Worm (Caenorhabditis elegans) whole organism, L1 larva: Measurements from ENCODE around the gene Y40B10A.5.

Experiments used
- C34B4.2 ChIP-seq: sonication (generic microtip); optimal IDR thresholded peaks from 2 replicates; lab custom pipeline; 2017; ENCODE audit warnings: mild to moderate bottlenecking, missing genetic modification characterization, missing compliant biosample characterization
- Y116A8C.19 ChIP-seq: sonication (generic microtip); optimal IDR thresholded peaks from 2 replicates; lab custom pipeline; 2016; ENCODE audit warnings: missing compliant biosample characterization, missing genetic modification characterization, borderline replicate concordance
- alr-1 ChIP-seq: fragments of 200-800 bp; sonication (Bioruptor generic); optimal IDR thresholded peaks from 2 replicates; lab custom pipeline; 2018; ENCODE audit warnings: borderline replicate concordance, mild to moderate bottlenecking, missing genetic modification characterization, missing compliant biosample characterization
- aly-2 ChIP-seq: fragments of 150-350 bp; optimal IDR thresholded peaks from 2 replicates; lab custom pipeline; 2014; ENCODE audit warnings: missing biosample characterization, missing genetic modification characterization
- ama-1 ChIP-seq: fragments of 150-350 bp; optimal IDR thresholded peaks from 2 replicates; lab custom pipeline; 2014
- blmp-1 ChIP-seq: fragments of 150-350 bp; optimal IDR thresholded peaks from 2 replicates; lab custom pipeline; 2014; ENCODE audit warnings: missing biosample characterization, missing genetic modification characterization
- ceh-82 ChIP-seq, 3 experiments: fragments of 150-350 bp in 1 of 3; sonication (generic microtip) in 2 of 3; optimal IDR thresholded peaks; 2 replicates each; lab custom pipeline; 2014 to 2017; ENCODE audit warnings: missing biosample characterization in 3 of 3, missing genetic modification characterization in 3 of 3
- ceh-90 ChIP-seq: sonication (generic microtip); optimal IDR thresholded peaks from 2 replicates; lab custom pipeline; 2016; ENCODE audit warnings: missing genetic modification characterization, missing compliant biosample characterization
- dpl-1 ChIP-seq, 3 experiments: fragments of 150-350 bp in 2 of 3; sonication (generic microtip) in 1 of 3; optimal IDR thresholded peaks; 2 replicates each; lab custom pipeline; 2014 to 2017; ENCODE audit warnings: missing biosample characterization in 3 of 3, missing genetic modification characterization in 3 of 3, missing genetic modification reagents in 3 of 3
- dsc-1 ChIP-seq: sonication (generic microtip); optimal IDR thresholded peaks from 2 replicates; lab custom pipeline; 2016; ENCODE audit warnings: mild to moderate bottlenecking, missing genetic modification characterization, missing compliant biosample characterization
- egl-27 ChIP-seq, 2 experiments: fragments of 150-350 bp in 1 of 2; sonication (generic microtip); optimal IDR thresholded peaks; 3 replicates each; lab custom pipeline; 2017 to 2018; ENCODE audit warnings: missing biosample characterization in 2 of 2, missing genetic modification characterization in 2 of 2, missing genetic modification reagents in 2 of 2
- fkh-8 ChIP-seq: sonication (generic microtip); optimal IDR thresholded peaks from 2 replicates; lab custom pipeline; 2016; ENCODE audit warnings: mild to moderate bottlenecking, missing genetic modification characterization, missing compliant biosample characterization
- hpl-2 ChIP-seq: fragments of 150-350 bp; optimal IDR thresholded peaks from 2 replicates; lab custom pipeline; 2014; ENCODE audit warnings: missing biosample characterization, missing genetic modification reagents, missing genetic modification characterization
- irx-1 ChIP-seq: sonication (generic microtip); optimal IDR thresholded peaks from 2 replicates; lab custom pipeline; 2016; ENCODE audit warnings: missing genetic modification characterization, missing compliant biosample characterization
- isw-1 ChIP-seq: fragments of 200-800 bp; sonication (Bioruptor generic); IDR thresholded peaks from 2 replicates; pipeline ENCODE4 v1.3.6; 2022; ENCODE audit warnings: missing genetic modification characterization, missing compliant biosample characterization
- jun-1 ChIP-seq: fragments of 150-350 bp; optimal IDR thresholded peaks from 2 replicates; lab custom pipeline; 2014; ENCODE audit warnings: missing biosample characterization, missing genetic modification reagents, missing genetic modification characterization
- lin-13 ChIP-seq: fragments of 150-350 bp; optimal IDR thresholded peaks from 2 replicates; lab custom pipeline; 2014; ENCODE audit warnings: missing biosample characterization, missing genetic modification reagents, missing genetic modification characterization
- lin-15B ChIP-seq: fragments of 150-350 bp; sonication (generic microtip); optimal IDR thresholded peaks from 3 replicates; lab custom pipeline; 2014; ENCODE audit warnings: missing biosample characterization, missing genetic modification characterization
- lin-35 ChIP-seq, 2 experiments: fragments of 150-350 bp; optimal IDR thresholded peaks; 2 replicates each; lab custom pipeline; 2014; ENCODE audit warnings: missing biosample characterization in 2 of 2, missing genetic modification characterization in 2 of 2, missing genetic modification reagents in 2 of 2
- lsy-2 ChIP-seq, 2 experiments: fragments of 150-350 bp; optimal IDR thresholded peaks; 2 replicates each; lab custom pipeline; 2014; ENCODE audit warnings: missing biosample characterization in 2 of 2, missing genetic modification characterization in 2 of 2
- mdl-1 ChIP-seq, 2 experiments: fragments of 150-350 bp; optimal IDR thresholded peaks; 2 replicates each; lab custom pipeline; 2014 to 2017; ENCODE audit warnings: missing biosample characterization in 2 of 2, missing genetic modification characterization in 2 of 2, inconsistent platforms in 1 of 2
- mep-1 ChIP-seq: fragments of 150-350 bp; optimal IDR thresholded peaks from 2 replicates; lab custom pipeline; 2014; ENCODE audit warnings: missing biosample characterization, missing genetic modification characterization
- nhr-11 ChIP-seq: fragments of 150-350 bp; optimal IDR thresholded peaks from 2 replicates; lab custom pipeline; 2014; ENCODE audit warnings: missing biosample characterization, missing genetic modification characterization
- nhr-12 ChIP-seq: sonication (generic microtip); optimal IDR thresholded peaks from 2 replicates; lab custom pipeline; 2017; ENCODE audit warnings: missing biosample characterization, missing genetic modification characterization
- nhr-47 ChIP-seq: sonication (generic microtip); optimal IDR thresholded peaks from 2 replicates; lab custom pipeline; 2016; ENCODE audit warnings: mild to moderate bottlenecking, missing genetic modification characterization, moderate library complexity, missing compliant biosample characterization
- nhr-71 ChIP-seq: sonication (generic microtip); optimal IDR thresholded peaks from 2 replicates; lab custom pipeline; 2016; ENCODE audit warnings: mild to moderate bottlenecking, missing genetic modification characterization, moderate library complexity, missing compliant biosample characterization
- nhr-77 ChIP-seq: fragments of 150-350 bp; optimal IDR thresholded peaks from 2 replicates; lab custom pipeline; 2014; ENCODE audit warnings: missing biosample characterization, missing genetic modification characterization
- nhr-84 ChIP-seq: sonication (generic microtip); optimal IDR thresholded peaks from 2 replicates; lab custom pipeline; 2017; ENCODE audit warnings: missing biosample characterization, missing genetic modification characterization
- skn-1 ChIP-seq: fragments of 150-350 bp; optimal IDR thresholded peaks from 2 replicates; lab custom pipeline; 2014; ENCODE audit warnings: missing biosample characterization, missing genetic modification characterization
- snpc-4 ChIP-seq: fragments of 150-350 bp; optimal IDR thresholded peaks from 2 replicates; lab custom pipeline; 2014; ENCODE audit warnings: missing biosample characterization, missing genetic modification characterization
- snu-23 ChIP-seq: sonication (generic microtip); optimal IDR thresholded peaks from 2 replicates; lab custom pipeline; 2016; ENCODE audit warnings: missing genetic modification characterization, missing compliant biosample characterization
- swsn-7 ChIP-seq: sonication (generic microtip); optimal IDR thresholded peaks from 2 replicates; lab custom pipeline; 2016; ENCODE audit warnings: missing genetic modification characterization, missing compliant biosample characterization
- unc-130 ChIP-seq: fragments of 150-350 bp; optimal IDR thresholded peaks from 2 replicates; lab custom pipeline; 2017; ENCODE audit warnings: missing biosample characterization, missing genetic modification characterization, inconsistent platforms
- unc-62 ChIP-seq: fragments of 150-350 bp; optimal IDR thresholded peaks from 2 replicates; lab custom pipeline; 2014; ENCODE audit warnings: missing biosample characterization, missing genetic modification reagents, missing genetic modification characterization
- unc-86 ChIP-seq: sonication (generic microtip); optimal IDR thresholded peaks from 2 replicates; lab custom pipeline; 2016; ENCODE audit warnings: missing genetic modification characterization, missing compliant biosample characterization
- unc-98 ChIP-seq: fragments of 200-800 bp; sonication (Bioruptor generic); IDR thresholded peaks from 2 replicates; pipeline ENCODE4 v1.3.6; 2022; ENCODE audit warnings: missing genetic modification characterization, missing compliant biosample characterization
- vab-15 ChIP-seq: sonication (generic microtip); optimal IDR thresholded peaks from 2 replicates; lab custom pipeline; 2017; ENCODE audit warnings: missing genotype, mild to moderate bottlenecking, missing genetic modification characterization, missing compliant biosample characterization
- xbp-1 ChIP-seq: sonication (generic microtip); optimal IDR thresholded peaks from 2 replicates; lab custom pipeline; 2016; ENCODE audit warnings: missing genetic modification characterization, missing compliant biosample characterization
- zip-4 ChIP-seq: fragments of 200-800 bp; sonication (Bioruptor generic); optimal IDR thresholded peaks from 2 replicates; lab custom pipeline; 2018; ENCODE audit warnings: mild to moderate bottlenecking, missing genetic modification characterization, moderate library complexity, missing compliant biosample characterization
- ztf-11 ChIP-seq, 2 experiments: sonication (generic microtip); optimal IDR thresholded peaks; 2 replicates each; lab custom pipeline; 2016 to 2017; ENCODE audit warnings: missing genetic modification characterization in 2 of 2, missing biosample characterization in 1 of 2, missing compliant biosample characterization in 1 of 2

Y40B10A.5 gene

DNA sequence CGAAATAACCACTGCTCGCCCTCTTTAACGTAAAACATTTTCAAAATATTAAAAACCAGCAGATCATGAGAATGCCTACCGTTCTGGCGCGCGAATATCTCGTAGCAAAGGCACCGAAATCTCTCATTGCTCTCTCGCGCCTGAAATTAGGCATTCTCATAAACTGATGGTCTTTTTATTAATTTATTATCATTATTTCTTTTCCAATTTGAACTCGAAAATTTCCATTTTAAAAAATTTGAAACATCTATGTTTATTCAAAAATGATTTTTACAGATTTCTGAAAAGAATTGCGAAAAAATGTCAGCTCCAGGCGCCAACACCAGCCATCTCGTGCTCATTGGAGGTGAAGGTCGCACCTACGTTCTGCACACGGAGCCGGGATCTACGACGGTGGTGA, 16.0 kb downstream of the Y40B10A.5 start, which contains the start of gene F59A7.12:
Gene F59A7.12, plus strand, starts transcription at position 301 of the 400 bp plus-strand sequence.
- TF ChIP-seq hpl-2 (GFP tag; lab: Kevin White, UChicago), result no peak
- no peak for TF ChIP-seq ceh-90
- TF ChIP-seq C34B4.2 (tag; lab: Kevin White, UChicago), result no peak
- no peak for TF ChIP-seq egl-27 (tag; optimal IDR thresholded peaks at IDR 0.05; lab: Kevin White, UChicago)
- TF ChIP-seq irx-1 (tag; lab: Kevin White, UChicago), result no peak
- TF ChIP-seq vab-15 (tag; lab: Kevin White, UChicago), result no peak
- no peak for TF ChIP-seq zip-4
- no peak for TF ChIP-seq unc-86 (tag; lab: Kevin White, UChicago)
- no peak for TF ChIP-seq mdl-1 (tag; optimal IDR thresholded peaks at IDR 0.05; lab: Kevin White, UChicago)
- no peak for TF ChIP-seq mep-1
- no peak for TF ChIP-seq snpc-4 (tag; lab: Kevin White, UChicago)
- TF ChIP-seq nhr-84 (tag; lab: Kevin White, UChicago), result no peak
- no peak for TF ChIP-seq isw-1 (GFP tag; lab: Robert Waterston, UW)
- no peak for TF ChIP-seq ama-1 (lab: Kevin White, UChicago)
- TF ChIP-seq Y116A8C.19, result no peak
- no peak for TF ChIP-seq jun-1
- no peak for TF ChIP-seq dsc-1
- no peak for TF ChIP-seq xbp-1 (tag; lab: Kevin White, UChicago)

DNA sequence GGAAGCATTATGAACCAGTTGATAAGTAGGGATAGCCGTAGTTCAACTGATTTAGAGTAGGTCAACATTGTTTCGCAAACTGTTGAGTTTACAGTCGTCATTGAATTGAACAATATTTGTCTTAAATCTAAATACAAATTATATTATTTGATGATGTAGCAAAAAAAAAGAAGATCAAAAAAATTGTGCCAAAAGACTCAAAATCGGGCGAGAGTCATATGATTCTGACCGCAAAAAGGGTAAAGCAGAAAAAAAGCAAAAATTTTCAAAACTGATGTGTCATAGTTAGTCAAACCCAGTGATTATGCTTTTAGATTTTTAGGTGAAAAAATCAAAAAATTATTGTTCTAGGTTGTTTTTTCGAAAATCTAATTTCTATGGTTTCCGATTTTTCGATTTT, 18.1 kb downstream of the Y40B10A.5 start, which contains the start of gene srab-13:
Gene srab-13, minus strand, starts transcription at position 101 of the 400 bp plus-strand sequence.
- TF ChIP-seq skn-1 (tag; lab: Kevin White, UChicago) (no peak), nhr-11 (tag; lab: Kevin White, UChicago) (no peak), xbp-1 (tag; lab: Kevin White, UChicago) (no peak), blmp-1 (tag; lab: Kevin White, UChicago) (no peak), ztf-11 (tag; optimal IDR thresholded peaks at IDR 0.05; lab: Kevin White, UChicago) (no peak), aly-2 (tag; lab: Kevin White, UChicago) (no peak), nhr-12 (tag; lab: Kevin White, UChicago) (no peak), mep-1 (no peak)

DNA sequence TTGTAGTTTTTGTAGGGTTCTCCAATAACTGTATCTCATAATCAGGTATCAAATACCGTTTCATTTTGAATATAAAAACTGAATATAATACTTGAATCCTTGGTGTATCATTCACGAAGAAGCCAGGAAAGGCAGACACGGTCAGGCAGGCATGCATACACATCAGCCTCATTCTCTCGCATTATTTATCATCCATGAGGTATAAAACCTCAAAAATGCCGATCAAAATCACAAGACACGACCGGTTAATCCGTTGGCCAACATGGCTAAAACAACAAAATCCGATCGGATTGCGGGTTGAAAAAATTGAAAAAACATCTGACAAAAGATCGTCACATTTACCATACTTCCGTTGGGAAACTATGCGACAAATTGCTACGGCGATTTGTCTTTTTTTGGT, 23.5 kb downstream of the Y40B10A.5 start, which contains the start of gene F59A7.5:
Gene F59A7.5, plus strand, starts transcription at position 301 of the 400 bp plus-strand sequence.
- TF ChIP-seq ama-1 (lab: Kevin White, UChicago) (no peak), nhr-47 (tag; lab: Kevin White, UChicago) (no peak), isw-1 (GFP tag; lab: Robert Waterston, UW) (no peak), jun-1 (no peak), egl-27 (tag; optimal IDR thresholded peaks at IDR 0.05; lab: Kevin White, UChicago) (no peak), lin-13 (no peak), dsc-1 (no peak), ceh-82 (tag; optimal IDR thresholded peaks at IDR 0.05; lab: Kevin White, UChicago) (no peak), alr-1 (tag; lab: Kevin White, UChicago) (no peak)

DNA sequence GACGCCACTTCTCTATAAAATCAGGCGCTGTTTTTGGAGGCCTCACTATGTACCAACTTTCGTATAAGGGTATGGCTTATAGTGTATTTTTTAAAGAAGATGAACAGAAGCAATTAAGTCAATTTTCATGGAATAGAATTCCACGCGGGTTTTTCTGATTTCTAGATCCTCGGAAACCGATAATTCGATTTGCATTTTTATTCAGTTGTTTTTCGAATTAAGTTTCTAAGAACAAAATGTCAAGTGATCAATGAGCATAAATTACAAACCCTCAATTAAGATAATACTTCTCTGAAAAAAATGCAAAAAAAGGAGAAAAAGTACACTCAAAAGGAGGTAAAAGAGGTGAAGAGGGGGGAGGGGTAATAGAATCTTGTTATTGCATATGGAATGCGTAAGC, 24.6 kb downstream of the Y40B10A.5 start:
- TF ChIP-seq nhr-71 (tag; lab: Kevin White, UChicago) (peak; percentile 59), nhr-47 (tag; lab: Kevin White, UChicago) (peak; percentile 50), snu-23 (GFP tag; lab: Kevin White, UChicago) (no peak), swsn-7 (no peak), lin-35 (GFP tag; optimal IDR thresholded peaks at IDR 0.05; lab: Kevin White, UChicago) (no peak), lsy-2 (tag; optimal IDR thresholded peaks at IDR 0.05; lab: Kevin White, UChicago) (no peak), fkh-8 (tag; lab: Kevin White, UChicago) (peak; percentile 59)
- TF ChIP-seq, all 84 proteins: peak for 3

DNA sequence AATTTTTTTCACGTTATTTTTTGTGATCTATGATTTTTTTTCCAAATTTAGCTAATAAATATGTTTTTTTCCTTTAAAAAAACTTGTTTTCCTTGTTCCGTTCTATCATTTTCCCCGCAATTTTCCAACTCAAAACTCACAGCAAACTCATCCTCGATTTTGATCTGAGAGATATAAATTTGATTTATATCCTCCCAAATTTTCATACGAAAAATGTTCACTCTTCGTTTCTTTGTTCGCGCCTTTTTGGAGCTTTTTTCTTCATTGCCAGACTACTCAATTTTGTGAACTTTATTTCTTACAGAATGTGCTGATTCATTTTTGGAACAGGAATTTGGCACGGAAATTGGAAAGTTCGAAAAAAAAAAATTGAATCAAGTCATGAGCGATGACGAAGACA, 27.2 kb downstream of the Y40B10A.5 start, which contains the start of gene F59A7.14:
Gene F59A7.14, plus strand, starts transcription at position 301 of the 400 bp plus-strand sequence.
- no peak for TF ChIP-seq nhr-77 (tag; lab: Kevin White, UChicago)
- TF ChIP-seq dpl-1 (GFP tag; optimal IDR thresholded peaks at IDR 0.05; lab: Kevin White, UChicago), result no peak
- no peak for TF ChIP-seq unc-130
- no peak for TF ChIP-seq jun-1
- no peak for TF ChIP-seq lin-15B (tag; lab: Kevin White, UChicago)
- TF ChIP-seq unc-98 (GFP tag; lab: Robert Waterston, UW), result no peak
- no peak for TF ChIP-seq skn-1 (tag; lab: Kevin White, UChicago)
- no peak for TF ChIP-seq unc-62
